Fruit fly (Drosophila melanogaster): ENCODE measurements around the gene Dip-B.
A peak's percentile ranks its signal among the peaks of the same experiment; 100 is the strongest.

Dip-B gene

DNA sequence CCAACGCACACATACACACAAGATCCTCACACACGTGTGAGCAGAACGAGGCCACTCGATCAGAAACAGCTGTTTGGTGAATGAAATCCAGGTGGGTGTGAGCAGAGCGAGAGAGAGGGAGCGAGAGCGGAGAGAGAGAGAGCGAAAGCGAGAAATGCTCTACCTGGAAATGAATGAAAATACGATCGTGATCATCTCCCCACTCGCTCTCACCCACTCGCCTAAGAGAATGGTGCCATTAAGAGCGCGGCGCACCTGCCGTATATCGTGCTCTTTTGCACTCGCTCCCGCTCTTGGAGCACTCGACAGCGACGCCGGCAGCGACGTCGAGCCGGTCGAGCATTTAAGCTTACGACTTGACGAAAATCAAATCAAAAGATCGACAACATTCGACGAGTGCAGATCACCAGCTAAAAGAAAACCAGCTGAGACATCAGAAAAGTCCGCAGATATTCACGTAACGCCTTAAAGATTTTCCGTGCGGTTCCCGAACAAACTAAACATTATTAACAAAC lies 30.7 kb downstream of the Dip-B start, which contains the start of the genes tal-1A, tal-2A, tal-3A and tal-AA (continued):
- TF ChIP-seq CG15011 (GFP tag; optimal IDR thresholded peaks at IDR 0.05) (no peak), Atf6 (GFP tag; IDR thresholded peaks at IDR 0.05) (peak; percentile 55), CG3163 (GFP tag; optimal IDR thresholded peaks at IDR 0.05) (peak; percentile 98), CG33557 (GFP tag; optimal IDR thresholded peaks at IDR 0.05) (no peak), Dll (GFP tag; IDR thresholded peaks at IDR 0.05; ENCODE audit: partially characterized antibody) (peak; percentile 74), CG15696 (tag; optimal IDR thresholded peaks at IDR 0.05) (no peak), sc (optimal IDR thresholded peaks at IDR 0.05) (no peak), sc (GFP tag; optimal IDR thresholded peaks at IDR 0.05) (peak; percentile 19), stc (GFP tag; IDR thresholded peaks at IDR 0.05) (peak; percentile 4; the same call in 1 of the 2 replicates), CG2199 (GFP tag; IDR thresholded peaks at IDR 0.05) (no peak), tio (GFP tag; optimal IDR thresholded peaks at IDR 0.05) (no peak), Hey (tag; optimal IDR thresholded peaks at IDR 0.05) (no peak), CG9437 (GFP tag; optimal IDR thresholded peaks at IDR 0.05) (no peak), CG1602 (GFP tag; optimal IDR thresholded peaks at IDR 0.05) (no peak), sd (tag; optimal IDR thresholded peaks at IDR 0.05) (no peak), CG13123 (GFP tag; optimal IDR thresholded peaks at IDR 0.05) (no peak), vnd (GFP tag; IDR thresholded peaks at IDR 0.05; ENCODE audit: partially characterized antibody) (no peak), sna (GFP tag; IDR thresholded peaks at IDR 0.05; ENCODE audit: partially characterized antibody) (peak; percentile 76), CG12942 (GFP tag; optimal IDR thresholded peaks at IDR 0.05) (no peak), p53 (GFP tag; optimal IDR thresholded peaks at IDR 0.05) (no peak), Blimp-1 (GFP tag; optimal IDR thresholded peaks at IDR 0.05) (peak; percentile 38), br (optimal IDR thresholded peaks at IDR 0.05) (no peak), ERR (GFP tag; optimal IDR thresholded peaks at IDR 0.05) (no peak), CG4424 (GFP tag; optimal IDR thresholded peaks at IDR 0.05) (no peak), CG4820 (GFP tag; optimal IDR thresholded peaks at IDR 0.05) (no peak), CG17186 (GFP tag; optimal IDR thresholded peaks at IDR 0.05) (no peak), Doc3 (GFP tag; IDR thresholded peaks at IDR 0.05; ENCODE audit: partially characterized antibody) (0 out of 3 replicates have a peak, but pooled peaks have one; percentile 53), CoRest (tag; optimal IDR thresholded peaks at IDR 0.05) (no peak), fd64A (GFP tag; optimal IDR thresholded peaks at IDR 0.05) (peak; percentile 29), gsb-n (tag; optimal IDR thresholded peaks at IDR 0.05) (peak; percentile 26), tap (tag; optimal IDR thresholded peaks at IDR 0.05) (no peak), pita (GFP tag; optimal IDR thresholded peaks at IDR 0.05) (no peak), grau (tag; optimal IDR thresholded peaks at IDR 0.05) (no peak), Deaf1 (tag; optimal IDR thresholded peaks at IDR 0.05) (peak; percentile 39), CG3995 (GFP tag; optimal IDR thresholded peaks at IDR 0.05) (no peak), luna (GFP tag; optimal IDR thresholded peaks at IDR 0.05) (no peak), CG1603 (tag; optimal IDR thresholded peaks at IDR 0.05) (no peak), Nf-YA (GFP tag; IDR thresholded peaks at IDR 0.05) (no peak; the same call in 1 of the 2 replicates), E2f1 (GFP tag; IDR thresholded peaks at IDR 0.05) (no peak), btn (GFP tag; optimal IDR thresholded peaks at IDR 0.05) (no peak), D (optimal IDR thresholded peaks at IDR 0.05) (peak; percentile 80), D (GFP tag; optimal IDR thresholded peaks at IDR 0.05) (no peak), pum (GFP tag; optimal IDR thresholded peaks at IDR 0.05) (no peak), CG34422 (GFP tag; IDR thresholded peaks at IDR 0.05) (0 out of 3 replicates have a peak, but pooled peaks have one; percentile 33), lola (GFP tag; optimal IDR thresholded peaks at IDR 0.05) (no peak), Nf-YC (tag; optimal IDR thresholded peaks at IDR 0.05) (peak; percentile 71), kay (GFP tag; optimal IDR thresholded peaks at IDR 0.05) (no peak), CG6175 (GFP tag; IDR thresholded peaks at IDR 0.05) (no peak), CG18599 (GFP tag; optimal IDR thresholded peaks at IDR 0.05) (no peak), CG10565 (GFP tag; optimal IDR thresholded peaks at IDR 0.05) (no peak), Oli (tag; optimal IDR thresholded peaks at IDR 0.05) (no peak)

Data from whole organism, embryonic.